Fruit fly (Drosophila melanogaster): ENCODE data around the gene Sytbeta.

DNA sequence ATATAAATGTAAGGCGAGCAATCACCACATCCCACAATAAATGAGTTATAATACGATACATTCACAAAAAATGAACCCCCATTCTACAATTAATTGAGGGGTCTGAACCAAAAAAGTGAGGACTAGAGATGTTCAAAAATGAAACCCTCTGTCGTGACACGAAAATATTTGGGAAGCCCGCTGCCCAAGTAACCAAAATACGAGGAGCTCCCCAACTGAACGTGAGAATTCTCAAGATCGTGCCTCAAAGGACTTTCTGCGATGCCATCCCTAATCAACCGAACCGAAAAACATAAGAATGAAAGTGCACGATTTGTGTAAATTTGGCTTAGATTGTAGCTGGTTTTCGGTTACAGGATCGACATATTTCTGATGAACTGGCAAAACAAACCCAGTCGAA, 90.3 kb downstream of the Sytbeta start, which contains the start of gene Ocho:
- no peak for TF ChIP-seq CG8478 (optimal IDR thresholded peaks at IDR 0.05)
- TF ChIP-seq CTCF (optimal IDR thresholded peaks at IDR 0.05) = no peak
